Worm (Caenorhabditis elegans): ENCODE results near the gene AH6.17.

- TF ChIP-seq nhr-76 (tag; optimal IDR thresholded peaks at IDR 0.05) = no peak
- no peak for TF ChIP-seq ztf-11 (tag; optimal IDR thresholded peaks at IDR 0.05)
- no peak for TF ChIP-seq nhr-28 (tag; optimal IDR thresholded peaks at IDR 0.05)
- TF ChIP-seq lin-32 (GFP tag; optimal IDR thresholded peaks at IDR 0.05) = no peak
- no peak for TF ChIP-seq cnd-1 (tag; optimal IDR thresholded peaks at IDR 0.05)
- no peak for TF ChIP-seq pha-4 (tag; optimal IDR thresholded peaks at IDR 0.05)
These were observed 39.6 kb upstream of the AH6.17 start for ce11 chrII:9483342-9483741.

Data from whole organism, mixed stage, embryonic.